Fruit fly (Drosophila melanogaster) whole organism, prepupa: ENCODE measurements around the gene tna.
A peak's percentile ranks its signal among the peaks of the same experiment; 100 is the strongest.

Experiments used
- CG10631 ChIP-seq: fragments of 200-800 bp; sonication (Bioruptor generic); optimal IDR thresholded peaks from 2 replicates; lab custom pipeline; 2016; ENCODE audit warnings: missing biosample characterization, missing genetic modification characterization
- CG11762 ChIP-seq: fragments of 200-800 bp; sonication (Bioruptor generic); optimal IDR thresholded peaks from 3 replicates; lab custom pipeline; 2016; ENCODE audit warnings: missing biosample characterization, missing genetic modification characterization; ENCODE audit not compliant: insufficient read depth
- CG15336 ChIP-seq: fragments of 200-800 bp; sonication (Bioruptor generic); IDR thresholded peaks from 2 replicates; pipeline ENCODE4 v1.3.6; 2022; ENCODE audit warnings: missing biosample characterization, missing genetic modification characterization
- CG1621 ChIP-seq: fragments of 200-800 bp; sonication (Bioruptor generic); optimal IDR thresholded peaks from 3 replicates; lab custom pipeline; 2018; ENCODE audit warnings: missing biosample characterization, mild to moderate bottlenecking, missing genetic modification characterization
- CG16779 ChIP-seq: fragments of 200-800 bp; sonication (Bioruptor generic); optimal IDR thresholded peaks from 3 replicates; lab custom pipeline; 2017; ENCODE audit warnings: missing biosample characterization, mild to moderate bottlenecking, missing genetic modification characterization
- CG3032 ChIP-seq: fragments of 200-800 bp; optimal IDR thresholded peaks from 2 replicates; lab custom pipeline; 2019; ENCODE audit warnings: missing biosample characterization, mild to moderate bottlenecking, missing genetic modification characterization, moderate library complexity
- CG31627 ChIP-seq: fragments of 200-800 bp; sonication (Bioruptor generic); optimal IDR thresholded peaks from 3 replicates; lab custom pipeline; 2016; ENCODE audit warnings: missing biosample characterization, missing genetic modification characterization
- CG32006 ChIP-seq: fragments of 200-800 bp; sonication (Bioruptor generic); optimal IDR thresholded peaks from 3 replicates; lab custom pipeline; 2017; ENCODE audit warnings: missing biosample characterization, mild to moderate bottlenecking, missing genetic modification characterization
- CG34406 ChIP-seq: fragments of 200-800 bp; sonication (Bioruptor generic); optimal IDR thresholded peaks from 3 replicates; lab custom pipeline; 2016; ENCODE audit warnings: missing biosample characterization, missing genetic modification characterization
- CG3919 ChIP-seq: fragments of 200-800 bp; sonication (Bioruptor generic); optimal IDR thresholded peaks from 3 replicates; lab custom pipeline; 2016; ENCODE audit warnings: missing biosample characterization, missing genetic modification characterization
- CG4318 ChIP-seq: fragments of 200-800 bp; sonication (Bioruptor generic); optimal IDR thresholded peaks from 3 replicates; lab custom pipeline; 2017; ENCODE audit warnings: missing biosample characterization, mild to moderate bottlenecking, missing genetic modification characterization
- CG6276 ChIP-seq: fragments of 200-800 bp; sonication (Bioruptor generic); optimal IDR thresholded peaks from 2 replicates; lab custom pipeline; 2017; ENCODE audit warnings: missing biosample characterization, mild to moderate bottlenecking, missing genetic modification characterization
- CG6854 ChIP-seq: fragments of 200-800 bp; sonication (Bioruptor generic); optimal IDR thresholded peaks from 2 replicates; lab custom pipeline; 2017; ENCODE audit warnings: missing biosample characterization, mild to moderate bottlenecking, missing genetic modification characterization
- CG7368 ChIP-seq: fragments of 200-800 bp; sonication (Bioruptor generic); optimal IDR thresholded peaks from 3 replicates; lab custom pipeline; 2016; ENCODE audit warnings: missing biosample characterization, missing genetic modification characterization
- CG8632 ChIP-seq: fragments of 200-800 bp; sonication (Bioruptor generic); optimal IDR thresholded peaks from 3 replicates; lab custom pipeline; 2016; ENCODE audit warnings: missing biosample characterization, missing genetic modification characterization
- Eip78C ChIP-seq: fragments of 200-800 bp; sonication (Bioruptor generic); peaks from one replicate; lab custom pipeline; 2016; ENCODE audit warnings: missing biosample characterization, missing genetic modification characterization
- Ets21C ChIP-seq: fragments of 200-800 bp; sonication (Bioruptor generic); optimal IDR thresholded peaks from 3 replicates; lab custom pipeline; 2016; ENCODE audit warnings: missing biosample characterization, missing genetic modification characterization
- Gug ChIP-seq: fragments of 200-800 bp; sonication (Bioruptor generic); IDR thresholded peaks from 2 replicates; pipeline ENCODE4 v1.3.6; 2022; ENCODE audit warnings: missing biosample characterization, missing genetic modification characterization
- Hr39 ChIP-seq: fragments of 200-800 bp; sonication (Bioruptor generic); optimal IDR thresholded peaks from 2 replicates; lab custom pipeline; 2016; ENCODE audit warnings: missing biosample characterization, missing genetic modification characterization
- Hr4 ChIP-seq: fragments of 200-800 bp; sonication (Bioruptor generic); optimal IDR thresholded peaks from 3 replicates; lab custom pipeline; 2016; ENCODE audit warnings: missing biosample characterization, missing genetic modification characterization
- Lpt ChIP-seq: fragments of 200-800 bp; sonication (Bioruptor generic); optimal IDR thresholded peaks from 3 replicates; lab custom pipeline; 2016; ENCODE audit warnings: missing biosample characterization, missing genetic modification characterization
- Met ChIP-seq: fragments of 200-800 bp; sonication (Bioruptor generic); optimal IDR thresholded peaks from 3 replicates; lab custom pipeline; 2016; ENCODE audit warnings: missing biosample characterization, missing genetic modification characterization
- OdsH ChIP-seq: fragments of 200-800 bp; sonication (Bioruptor generic); optimal IDR thresholded peaks from 3 replicates; lab custom pipeline; 2016; ENCODE audit warnings: missing biosample characterization, missing genetic modification characterization
- Sox102F ChIP-seq: fragments of 200-800 bp; sonication (Bioruptor generic); optimal IDR thresholded peaks from 2 replicates; lab custom pipeline; 2016; ENCODE audit warnings: missing biosample characterization, mild to moderate bottlenecking, missing genetic modification characterization
- Sox15 ChIP-seq: fragments of 200-800 bp; sonication (Bioruptor generic); optimal IDR thresholded peaks from 3 replicates; lab custom pipeline; 2016; ENCODE audit warnings: missing biosample characterization, missing genetic modification characterization
- achi ChIP-seq: fragments of 200-800 bp; sonication (Bioruptor generic); optimal IDR thresholded peaks from 3 replicates; lab custom pipeline; 2016; ENCODE audit warnings: missing biosample characterization, missing genetic modification characterization
- cyc ChIP-seq: fragments of 200-800 bp; sonication (Bioruptor generic); optimal IDR thresholded peaks from 3 replicates; lab custom pipeline; 2016; ENCODE audit warnings: missing biosample characterization, missing genetic modification characterization
- dac ChIP-seq: fragments of 200-800 bp; sonication (Bioruptor generic); optimal IDR thresholded peaks from 2 replicates; lab custom pipeline; 2017; ENCODE audit warnings: missing biosample characterization, mild to moderate bottlenecking, missing genetic modification characterization
- eg ChIP-seq: fragments of 200-800 bp; sonication (Bioruptor generic); IDR thresholded peaks from 3 replicates; pipeline ENCODE4 v1.3.6; 2022; ENCODE audit warnings: missing biosample characterization, missing genetic modification characterization
- fd59A ChIP-seq: fragments of 200-800 bp; sonication (Bioruptor generic); optimal IDR thresholded peaks from 2 replicates; lab custom pipeline; 2017; ENCODE audit warnings: missing biosample characterization, mild to moderate bottlenecking, missing genetic modification characterization, missing genetic modification reagents
- fkh ChIP-seq: fragments of 200-800 bp; sonication (Bioruptor generic); optimal IDR thresholded peaks from 3 replicates; lab custom pipeline; 2017; ENCODE audit warnings: missing biosample characterization, mild to moderate bottlenecking, missing genetic modification characterization, moderate library complexity
- lz ChIP-seq: fragments of 200-800 bp; sonication (Bioruptor generic); optimal IDR thresholded peaks from 3 replicates; lab custom pipeline; 2016; ENCODE audit warnings: missing biosample characterization, missing genetic modification characterization
- net ChIP-seq: fragments of 200-800 bp; sonication (Bioruptor generic); optimal IDR thresholded peaks from 3 replicates; lab custom pipeline; 2016; ENCODE audit warnings: missing biosample characterization, missing genetic modification characterization
- pdm3 ChIP-seq: fragments of 200-800 bp; sonication (Bioruptor generic); optimal IDR thresholded peaks from 3 replicates; lab custom pipeline; 2016; ENCODE audit warnings: missing biosample characterization, missing genetic modification characterization
- salr ChIP-seq, 2 experiments: fragments of 200-800 bp; sonication (Bioruptor generic); optimal IDR thresholded peaks; 3 replicates each; lab custom pipeline; 2016 to 2018; ENCODE audit warnings: missing biosample characterization in 2 of 2, missing genetic modification characterization in 2 of 2, mild to moderate bottlenecking in 1 of 2
- spab ChIP-seq: fragments of 200-800 bp; sonication (Bioruptor generic); optimal IDR thresholded peaks from 2 replicates; lab custom pipeline; 2017; ENCODE audit warnings: missing biosample characterization, mild to moderate bottlenecking, missing genetic modification characterization, missing genetic modification reagents
- svp ChIP-seq: fragments of 200-800 bp; sonication (Bioruptor generic); peaks from one replicate; lab custom pipeline; 2016; ENCODE audit warnings: missing biosample characterization, missing genetic modification characterization
- topi ChIP-seq: fragments of 200-800 bp; sonication (Bioruptor generic); optimal IDR thresholded peaks from 3 replicates; lab custom pipeline; 2016; ENCODE audit warnings: missing biosample characterization, missing genetic modification characterization

The tna gene

dm6 chr3L:10787652-10788330 is 47.5 kb upstream of the tna start (continued):
- TF ChIP-seq Met (GFP tag; lab: Kevin White, UChicago) (peak; percentile 18), topi (GFP tag; lab: Kevin White, UChicago) (no peak), CG3032 (no peak), CG10631 (GFP tag; lab: Kevin White, UChicago) (no peak), dac (no peak), fd59A (GFP tag; lab: Kevin White, UChicago) (no peak), OdsH (GFP tag; lab: Kevin White, UChicago) (no peak), CG1621 (tag; lab: Kevin White, UChicago) (no peak)

dm6 chr3L:10788586-10788985 is 46.7 kb upstream of the tna start:
- TF ChIP-seq CG8632 (GFP tag; lab: Kevin White, UChicago) = no peak
- TF ChIP-seq eg = 0 out of 3 replicates have a peak, but pooled peaks have one; percentile 11
- no peak for TF ChIP-seq CG16779 (tag; lab: Kevin White, UChicago)
- TF ChIP-seq Hr39 (GFP tag; lab: Kevin White, UChicago) = no peak
- no peak for TF ChIP-seq CG3919 (GFP tag; lab: Kevin White, UChicago)
- no peak for TF ChIP-seq Gug (GFP tag; lab: Robert Waterston, UW)
- no peak for TF ChIP-seq CG4318 (GFP tag; lab: Kevin White, UChicago)
- TF ChIP-seq svp (GFP tag; lab: Kevin White, UChicago) = peak; percentile 8

dm6 chr3L:10788991-10789390 is 46.3 kb upstream of the tna start:
- TF ChIP-seq CG16779 (tag; lab: Kevin White, UChicago) = no peak
- no peak for TF ChIP-seq CG6854 (GFP tag; lab: Kevin White, UChicago)
- no peak for TF ChIP-seq CG3919 (GFP tag; lab: Kevin White, UChicago)
- TF ChIP-seq pdm3 = no peak
- TF ChIP-seq CG34406 (GFP tag; lab: Kevin White, UChicago) = no peak
- TF ChIP-seq CG3032 = no peak
- TF ChIP-seq CG11762 (GFP tag; lab: Kevin White, UChicago) = no peak
- TF ChIP-seq CG6276 (GFP tag; lab: Kevin White, UChicago) = no peak
- TF ChIP-seq topi (GFP tag; lab: Kevin White, UChicago) = no peak
- TF ChIP-seq fkh = no peak
- TF ChIP-seq Ets21C (GFP tag; lab: Kevin White, UChicago) = no peak
- no peak for TF ChIP-seq Sox15 (GFP tag; lab: Kevin White, UChicago)
- TF ChIP-seq lz = no peak
- TF ChIP-seq Lpt (GFP tag; lab: Kevin White, UChicago) = no peak
- no peak for TF ChIP-seq net
- TF ChIP-seq cyc (GFP tag; lab: Kevin White, UChicago) = no peak
- no peak for TF ChIP-seq CG10631 (GFP tag; lab: Kevin White, UChicago)
- TF ChIP-seq svp (GFP tag; lab: Kevin White, UChicago) = no peak
- no peak for TF ChIP-seq CG31627 (GFP tag; lab: Kevin White, UChicago)
- TF ChIP-seq Sox102F (GFP tag; lab: Kevin White, UChicago) = no peak

- TF ChIP-seq spab (GFP tag; lab: Kevin White, UChicago) (no peak), OdsH (GFP tag; lab: Kevin White, UChicago) (peak; percentile 41), salr (GFP tag; optimal IDR thresholded peaks at IDR 0.05; lab: Kevin White, UChicago) (peak in 1 of 2 experiments; percentile 42), Gug (GFP tag; lab: Robert Waterston, UW) (no peak), CG15336 (GFP tag; lab: Robert Waterston, UW) (0 out of 2 replicates have a peak, but pooled peaks have one; percentile 15), CG32006 (GFP tag; lab: Kevin White, UChicago) (peak; percentile 77), svp (GFP tag; lab: Kevin White, UChicago) (peak; percentile 47), Hr4 (GFP tag; lab: Kevin White, UChicago) (peak; percentile 29), CG10631 (GFP tag; lab: Kevin White, UChicago) (peak; percentile 48), Eip78C (GFP tag; lab: Kevin White, UChicago) (peak; percentile 81), net (no peak), CG4318 (GFP tag; lab: Kevin White, UChicago) (peak; percentile 58), CG7368 (no peak), CG6276 (GFP tag; lab: Kevin White, UChicago) (peak; percentile 11), achi (GFP tag; lab: Kevin White, UChicago) (peak; percentile 15), Lpt (GFP tag; lab: Kevin White, UChicago) (no peak)
These were observed 43.4 kb upstream of the tna start for dm6 chr3L:10791681-10792529.
